Fruit fly (Drosophila melanogaster) whole organism, embryonic: ENCODE data around the gene CG14854.
A peak's percentile ranks its signal among the peaks of the same experiment; 100 is the strongest.

Experiments used
- ATbp ChIP-seq: fragments of 200-800 bp; sonication (Bioruptor generic); optimal IDR thresholded peaks from 2 replicates; lab custom pipeline; 2017; ENCODE audit warnings: missing biosample characterization, mild to moderate bottlenecking, missing genetic modification characterization, missing genetic modification reagents
- Adf1 ChIP-seq: fragments of 200-800 bp; sonication (Bioruptor generic); IDR thresholded peaks from 2 replicates; pipeline ENCODE4 v1.3.6; 2022; ENCODE audit warnings: missing biosample characterization, missing genetic modification characterization
- CG11085 ChIP-seq: fragments of 200-800 bp; sonication (Bioruptor generic); IDR thresholded peaks from 2 replicates; pipeline ENCODE4 v1.3.6; 2022; ENCODE audit warnings: missing biosample characterization, missing genetic modification characterization
- CG12391 ChIP-seq: fragments of 200-800 bp; sonication (Bioruptor generic); optimal IDR thresholded peaks from 3 replicates; lab custom pipeline; 2018; ENCODE audit warnings: missing biosample characterization, mild to moderate bottlenecking, missing genetic modification characterization, moderate library complexity
- CG13287 ChIP-seq: fragments of 200-800 bp; sonication (Bioruptor generic); IDR thresholded peaks from 2 replicates; pipeline ENCODE4 v1.3.6; 2022; ENCODE audit warnings: missing biosample characterization, missing genetic modification characterization; ENCODE audit not compliant: partially characterized antibody
- CG1529 ChIP-seq: fragments of 200-800 bp; sonication (Bioruptor generic); optimal IDR thresholded peaks from 3 replicates; lab custom pipeline; 2018; ENCODE audit warnings: missing biosample characterization, missing genetic modification characterization
- CG17912 ChIP-seq: fragments of 200-800 bp; sonication (Bioruptor generic); optimal IDR thresholded peaks from 2 replicates; lab custom pipeline; 2018; ENCODE audit warnings: missing biosample characterization, mild to moderate bottlenecking, missing genetic modification characterization
- CG18476 ChIP-seq: fragments of 200-800 bp; sonication (Bioruptor generic); optimal IDR thresholded peaks from 2 replicates; lab custom pipeline; 2016; ENCODE audit warnings: missing biosample characterization, mild to moderate bottlenecking, missing genetic modification characterization
- CG2712 ChIP-seq: fragments of 200-800 bp; optimal IDR thresholded peaks from 3 replicates; lab custom pipeline; 2019; ENCODE audit warnings: missing biosample characterization, mild to moderate bottlenecking, missing genetic modification characterization, moderate library complexity
- CG30020 ChIP-seq: fragments of 200-800 bp; optimal IDR thresholded peaks from 2 replicates; lab custom pipeline; 2019; ENCODE audit warnings: missing biosample characterization, mild to moderate bottlenecking, missing genetic modification characterization, moderate library complexity
- CG32772 ChIP-seq: fragments of 200-800 bp; sonication (Bioruptor generic); IDR thresholded peaks from 2 replicates; pipeline ENCODE4 v1.3.6; 2022; ENCODE audit warnings: missing biosample characterization, missing genetic modification characterization
- CG34224 ChIP-seq: fragments of 200-800 bp; sonication (Bioruptor generic); IDR thresholded peaks from 3 replicates; pipeline ENCODE4 v1.3.6; 2022; ENCODE audit warnings: missing biosample characterization, missing genetic modification characterization; ENCODE audit not compliant: partially characterized antibody
- CG34376 ChIP-seq: fragments of 200-800 bp; sonication (Bioruptor generic); optimal IDR thresholded peaks from 2 replicates; lab custom pipeline; 2018; ENCODE audit warnings: missing biosample characterization, mild to moderate bottlenecking, missing genetic modification characterization
- CG34422 ChIP-seq: fragments of 200-800 bp; sonication (Bioruptor generic); IDR thresholded peaks from 3 replicates; pipeline ENCODE4 v1.3.6; 2022; ENCODE audit warnings: missing biosample characterization, missing genetic modification characterization
- CG3726 ChIP-seq: fragments of 200-800 bp; sonication (Bioruptor generic); IDR thresholded peaks from 3 replicates; pipeline ENCODE4, ENCODE4 v1.3.6; 2022; ENCODE audit warnings: missing biosample characterization, missing genetic modification characterization
- CG3995 ChIP-seq: fragments of 200-800 bp; sonication (Bioruptor generic); optimal IDR thresholded peaks from 3 replicates; lab custom pipeline; 2016; ENCODE audit warnings: missing biosample characterization, missing genetic modification characterization
- CG4424 ChIP-seq: fragments of 200-800 bp; sonication (Bioruptor generic); optimal IDR thresholded peaks from 3 replicates; lab custom pipeline; 2016; ENCODE audit warnings: missing biosample characterization, missing genetic modification characterization
- CG6272 ChIP-seq: fragments of 200-800 bp; sonication (Bioruptor generic); IDR thresholded peaks from 2 replicates; pipeline ENCODE4 v1.3.6; 2022; ENCODE audit warnings: missing biosample characterization, missing genetic modification characterization
- CG7839 ChIP-seq: fragments of 200-800 bp; sonication (Bioruptor generic); optimal IDR thresholded peaks from 3 replicates; lab custom pipeline; 2018; ENCODE audit warnings: missing biosample characterization, mild to moderate bottlenecking, missing genetic modification characterization, moderate library complexity
- CG9609 ChIP-seq: fragments of 200-800 bp; sonication (Bioruptor generic); optimal IDR thresholded peaks from 3 replicates; lab custom pipeline; 2016; ENCODE audit warnings: missing biosample characterization, missing genetic modification characterization
- CG9876 ChIP-seq: fragments of 200-800 bp; sonication (Bioruptor generic); optimal IDR thresholded peaks from 2 replicates; lab custom pipeline; 2016; ENCODE audit warnings: missing biosample characterization, missing genetic modification characterization
- CG9932 ChIP-seq: fragments of 200-800 bp; sonication (Bioruptor generic); IDR thresholded peaks from 2 replicates; pipeline ENCODE4 v1.3.6; 2022; ENCODE audit warnings: missing biosample characterization, missing genetic modification characterization
- Dref ChIP-seq: fragments of 200-800 bp; sonication (Bioruptor generic); IDR thresholded peaks from 2 replicates; pipeline ENCODE4 v1.3.6; 2022; ENCODE audit warnings: missing biosample characterization, missing genetic modification characterization
- Mad ChIP-seq: fragments of 200-800 bp; sonication (Bioruptor generic); optimal IDR thresholded peaks from 2 replicates; lab custom pipeline; 2016; ENCODE audit warnings: missing biosample characterization, missing genetic modification characterization
- Nf-YC ChIP-seq: fragments of 200-800 bp; optimal IDR thresholded peaks from 3 replicates; lab custom pipeline; 2019; ENCODE audit warnings: missing biosample characterization, mild to moderate bottlenecking, missing genetic modification characterization, moderate library complexity
- Pdp1 ChIP-seq, 2 experiments: fragments of 200-800 bp; sonication (Bioruptor generic); optimal IDR thresholded peaks; 3 replicates each; lab custom pipeline; 2016; ENCODE audit warnings: missing biosample characterization in 2 of 2, missing genetic modification characterization in 2 of 2, mild to moderate bottlenecking in 1 of 2, moderate library complexity in 1 of 2
- Trl ChIP-seq, 3 experiments: fragments of >200 bp in 2 of 3; fragments of 200-800 bp in 1 of 3; sonication (Bioruptor generic) in 1 of 3; optimal IDR thresholded peaks; 2 replicates in 1 of 3; 3 replicates in 2 of 3; lab custom pipeline; 2016 to 2017; ENCODE audit warnings: missing biosample characterization in 1 of 3, missing genetic modification characterization in 1 of 3
- Usf ChIP-seq: fragments of 200-800 bp; sonication (Bioruptor generic); optimal IDR thresholded peaks from 2 replicates; lab custom pipeline; 2017; ENCODE audit warnings: missing genotype, missing biosample characterization, missing genetic modification characterization
- YL-1 ChIP-seq: fragments of 200-800 bp; sonication (Bioruptor generic); optimal IDR thresholded peaks from 3 replicates; lab custom pipeline; 2017; ENCODE audit warnings: missing biosample characterization, mild to moderate bottlenecking, missing genetic modification characterization
- bab2 ChIP-seq: fragments of 200-800 bp; sonication (Bioruptor generic); optimal IDR thresholded peaks from 2 replicates; lab custom pipeline; 2016; ENCODE audit warnings: missing biosample characterization, missing genetic modification characterization
- croc ChIP-seq: fragments of 200-800 bp; sonication (Bioruptor generic); conservative IDR thresholded peaks from 3 replicates; pipeline ENCODE4 v1.3.6; 2022; ENCODE audit warnings: missing biosample characterization, missing genetic modification characterization
- crp ChIP-seq, 2 experiments: fragments of 200-800 bp; sonication (Bioruptor generic); optimal IDR thresholded peaks; 2 replicates in 1 of 2; 3 replicates in 1 of 2; lab custom pipeline; 2017; ENCODE audit warnings: missing biosample characterization in 2 of 2, missing genetic modification characterization in 2 of 2, mild to moderate bottlenecking in 1 of 2, moderate library complexity in 1 of 2
- fd64A ChIP-seq: fragments of 200-800 bp; sonication (Bioruptor generic); optimal IDR thresholded peaks from 3 replicates; lab custom pipeline; 2018; ENCODE audit warnings: missing biosample characterization, mild to moderate bottlenecking, missing genetic modification characterization
- gcm ChIP-seq: fragments of 200-800 bp; sonication (Bioruptor generic); optimal IDR thresholded peaks from 2 replicates; lab custom pipeline; 2019; ENCODE audit warnings: missing biosample characterization, mild to moderate bottlenecking, missing genetic modification characterization, moderate library complexity
- gfzf ChIP-seq: fragments of 200-800 bp; sonication (Bioruptor generic); optimal IDR thresholded peaks from 2 replicates; lab custom pipeline; 2016; ENCODE audit warnings: missing biosample characterization, mild to moderate bottlenecking, missing genetic modification characterization, moderate library complexity
- ham ChIP-seq: fragments of 200-800 bp; sonication (Bioruptor generic); IDR thresholded peaks from 2 replicates; pipeline ENCODE4 v1.3.6; 2022; ENCODE audit warnings: missing biosample characterization, missing genetic modification characterization
- hb ChIP-seq: fragments of 200-800 bp; sonication (Bioruptor generic); IDR thresholded peaks from 3 replicates; pipeline ENCODE4 v1.3.6; 2022; ENCODE audit warnings: missing biosample characterization, missing genetic modification characterization; ENCODE audit not compliant: partially characterized antibody
- hkb ChIP-seq, 2 experiments: fragments of 200-800 bp in 1 of 2; fragments of >200 bp in 1 of 2; sonication (Bioruptor generic) in 1 of 2; IDR thresholded peaks in 1 of 2; optimal IDR thresholded peaks in 1 of 2; 2 replicates each; pipeline versions ENCODE4 v1.3.6 to Lab custom; 2017 to 2022; ENCODE audit warnings: missing biosample characterization in 1 of 2, missing genetic modification characterization in 1 of 2
- luna ChIP-seq: fragments of 200-800 bp; sonication (Bioruptor generic); optimal IDR thresholded peaks from 2 replicates; lab custom pipeline; 2016; ENCODE audit warnings: missing biosample characterization, missing genetic modification characterization
- nerfin-1 ChIP-seq: fragments of 200-800 bp; sonication (Bioruptor generic); optimal IDR thresholded peaks from 3 replicates; lab custom pipeline; 2019; ENCODE audit warnings: missing biosample characterization, mild to moderate bottlenecking, missing genetic modification characterization, moderate library complexity
- oc ChIP-seq: fragments of 200-800 bp; sonication (Bioruptor generic); optimal IDR thresholded peaks from 2 replicates; lab custom pipeline; 2018; ENCODE audit warnings: missing biosample characterization, mild to moderate bottlenecking, missing genetic modification characterization, moderate library complexity
- pb ChIP-seq: fragments of 200-800 bp; sonication (Bioruptor generic); optimal IDR thresholded peaks from 3 replicates; lab custom pipeline; 2016; ENCODE audit warnings: missing biosample characterization, missing genetic modification characterization
- sna ChIP-seq: fragments of 200-800 bp; sonication (Bioruptor generic); IDR thresholded peaks from 2 replicates; pipeline ENCODE4 v1.3.6; 2022; ENCODE audit warnings: missing biosample characterization, missing genetic modification characterization; ENCODE audit not compliant: partially characterized antibody
- ssp ChIP-seq: fragments of 200-800 bp; sonication (Bioruptor generic); IDR thresholded peaks from 2 replicates; pipeline ENCODE4 v1.3.6; 2022; ENCODE audit warnings: missing biosample characterization, missing genetic modification characterization
- sug ChIP-seq: fragments of 200-800 bp; optimal IDR thresholded peaks from 2 replicates; lab custom pipeline; 2019; ENCODE audit warnings: missing biosample characterization, mild to moderate bottlenecking, missing genetic modification characterization, moderate library complexity
- toy ChIP-seq: fragments of 200-800 bp; sonication (Bioruptor generic); IDR thresholded peaks from 2 replicates; pipeline ENCODE4 v1.3.6; 2022; ENCODE audit warnings: missing biosample characterization, missing genetic modification characterization
- vfl ChIP-seq: fragments of 200-800 bp; sonication (Bioruptor generic); optimal IDR thresholded peaks from 2 replicates; lab custom pipeline; 2016; ENCODE audit warnings: missing biosample characterization, missing genetic modification characterization
- wek ChIP-seq: fragments of 200-800 bp; sonication (Bioruptor generic); optimal IDR thresholded peaks from 3 replicates; lab custom pipeline; 2018; ENCODE audit warnings: missing biosample characterization, mild to moderate bottlenecking, missing genetic modification characterization, moderate library complexity

CG14854 gene

dm6 chr3R:14608892-14609692 is 49.2 kb upstream of the CG14854 start, which contains the start of gene CG14853 (continued):
- peak; percentile 92 for TF ChIP-seq CG2712 (tag; lab: Kevin White, UChicago)
- TF ChIP-seq CG30020, result no peak
- peak; percentile 42; the same call in 1 of the 2 replicates for TF ChIP-seq Adf1
- peak; percentile 92 for TF ChIP-seq CG12391 (tag; lab: Kevin White, UChicago)
- TF ChIP-seq CG9609, result no peak
- TF ChIP-seq CG1529 (GFP tag; lab: Kevin White, UChicago), result peak; percentile 69
- TF ChIP-seq CG34376 (GFP tag; lab: Kevin White, UChicago), result peak; percentile 74
- TF ChIP-seq CG9932 (GFP tag; lab: Robert Waterston, UW), result peak; percentile 70
- TF ChIP-seq sug (tag; lab: Kevin White, UChicago), result no peak
- TF ChIP-seq croc (GFP tag; lab: Robert Waterston, UW), result peak; percentile 66
- TF ChIP-seq CG34224, result no peak
- peak in 1 of 2 experiments; percentile 45 for TF ChIP-seq Pdp1 (GFP tag; optimal IDR thresholded peaks at IDR 0.05; lab: Kevin White, UChicago)
- peak; percentile 63 for TF ChIP-seq ssp (GFP tag; lab: Robert Waterston, UW)
- peak; percentile 14; the same call in 1 of the 2 replicates for TF ChIP-seq CG11085 (GFP tag; lab: Robert Waterston, UW)
- no peak for TF ChIP-seq toy (GFP tag; lab: Robert Waterston, UW)
- no peak for TF ChIP-seq gfzf
- peak; percentile 49; the same call in 2 of the 3 replicates for TF ChIP-seq CG34422 (GFP tag; lab: Robert Waterston, UW)
- TF ChIP-seq gcm, result peak; percentile 71
- no peak for TF ChIP-seq Dref (GFP tag; lab: Robert Waterston, UW)
- TF ChIP-seq vfl, result no peak
- TF ChIP-seq oc, result peak; percentile 89
- TF ChIP-seq pb (GFP tag; lab: Kevin White, UChicago), result peak; percentile 40
- peak; percentile 76 for TF ChIP-seq ATbp
- no peak for TF ChIP-seq CG9876 (GFP tag; lab: Kevin White, UChicago)
- no peak for TF ChIP-seq bab2
- TF ChIP-seq CG6272, result no peak
- peak; percentile 85 for TF ChIP-seq fd64A (GFP tag; lab: Kevin White, UChicago)
- TF ChIP-seq CG4424, result peak; percentile 60
- no peak for TF ChIP-seq luna
- TF ChIP-seq CG32772 (GFP tag; lab: Robert Waterston, UW), result peak; percentile 48
- TF ChIP-seq ham (GFP tag; lab: Robert Waterston, UW), result no peak
- no peak for TF ChIP-seq CG3995
- TF ChIP-seq wek, result peak; percentile 82
- peak; percentile 93 for TF ChIP-seq CG7839 (tag; lab: Kevin White, UChicago)
- peak; percentile 13 for TF ChIP-seq Usf
- TF ChIP-seq Nf-YC (tag; lab: Kevin White, UChicago), result peak; percentile 72
- TF ChIP-seq Mad (GFP tag; lab: Kevin White, UChicago), result no peak
- TF ChIP-seq CG3726 (GFP tag; lab: Robert Waterston, UW), result no peak
- TF ChIP-seq CG18476 (GFP tag; lab: Kevin White, UChicago), result no peak
- peak in 1 of 2 experiments; percentile 22 for TF ChIP-seq crp (GFP tag; optimal IDR thresholded peaks at IDR 0.05; lab: Kevin White, UChicago)
- TF ChIP-seq Trl (optimal IDR thresholded peaks at IDR 0.05; lab: Kevin White, UChicago), result peak; percentile 61 to 76
- TF ChIP-seq Trl (GFP tag; optimal IDR thresholded peaks at IDR 0.05; lab: Kevin White, UChicago), result no peak
- no peak for TF ChIP-seq hb (GFP tag; lab: Robert Waterston, UW)
- TF ChIP-seq sna (GFP tag; lab: Robert Waterston, UW), result no peak
- TF ChIP-seq hkb (optimal IDR thresholded peaks at IDR 0.05; lab: Kevin White, UChicago), result no peak
- TF ChIP-seq hkb (GFP tag; IDR thresholded peaks at IDR 0.05; lab: Robert Waterston, UW), result peak; percentile 79
- peak; percentile 9 for TF ChIP-seq YL-1
- no peak for TF ChIP-seq CG13287 (GFP tag; lab: Robert Waterston, UW)
- peak; percentile 60 for TF ChIP-seq CG17912 (GFP tag; lab: Kevin White, UChicago)
- peak; percentile 65 for TF ChIP-seq nerfin-1 (tag; lab: Kevin White, UChicago)
